Fruit fly (Drosophila melanogaster): ENCODE results near the gene CG7730.

- TF ChIP-seq ken (GFP tag; IDR thresholded peaks at IDR 0.05) (no peak), fru (optimal IDR thresholded peaks at IDR 0.05) (no peak), luna (GFP tag; optimal IDR thresholded peaks at IDR 0.05) (no peak), CG2889 (GFP tag; IDR thresholded peaks at IDR 0.05) (no peak), CG4730 (GFP tag; IDR thresholded peaks at IDR 0.05) (no peak)
These were observed 40.0 kb upstream of the CG7730 start for dm6 chr3L:16987347-16987746.
